Fruit fly (Drosophila melanogaster) whole organism, prepupa: ENCODE results near the gene eIF4EHP.

ENCODE experiments used
- CG10669 ChIP-seq: fragments of 200-800 bp; sonication (Bioruptor generic); optimal IDR thresholded peaks from 3 replicates; lab custom pipeline; 2018; ENCODE audit warnings: missing biosample characterization, mild to moderate bottlenecking, missing genetic modification characterization, moderate library complexity
- CG11294 ChIP-seq: fragments of 200-800 bp; sonication (Bioruptor generic); IDR thresholded peaks from 2 replicates; pipeline ENCODE4 v1.3.6; 2022; ENCODE audit warnings: missing biosample characterization, missing genetic modification characterization
- CG11902 ChIP-seq: fragments of 200-800 bp; sonication (Bioruptor generic); optimal IDR thresholded peaks from 3 replicates; lab custom pipeline; 2016; ENCODE audit warnings: missing biosample characterization, missing genetic modification characterization
- CG1621 ChIP-seq: fragments of 200-800 bp; sonication (Bioruptor generic); optimal IDR thresholded peaks from 3 replicates; lab custom pipeline; 2018; ENCODE audit warnings: missing biosample characterization, mild to moderate bottlenecking, missing genetic modification characterization
- CG3032 ChIP-seq: fragments of 200-800 bp; optimal IDR thresholded peaks from 2 replicates; lab custom pipeline; 2019; ENCODE audit warnings: missing biosample characterization, mild to moderate bottlenecking, missing genetic modification characterization, moderate library complexity
- CG31627 ChIP-seq: fragments of 200-800 bp; sonication (Bioruptor generic); optimal IDR thresholded peaks from 3 replicates; lab custom pipeline; 2016; ENCODE audit warnings: missing biosample characterization, missing genetic modification characterization
- CG32006 ChIP-seq: fragments of 200-800 bp; sonication (Bioruptor generic); optimal IDR thresholded peaks from 3 replicates; lab custom pipeline; 2017; ENCODE audit warnings: missing biosample characterization, mild to moderate bottlenecking, missing genetic modification characterization
- CG34406 ChIP-seq: fragments of 200-800 bp; sonication (Bioruptor generic); optimal IDR thresholded peaks from 3 replicates; lab custom pipeline; 2016; ENCODE audit warnings: missing biosample characterization, missing genetic modification characterization
- CG3919 ChIP-seq: fragments of 200-800 bp; sonication (Bioruptor generic); optimal IDR thresholded peaks from 3 replicates; lab custom pipeline; 2016; ENCODE audit warnings: missing biosample characterization, missing genetic modification characterization
- CG4318 ChIP-seq: fragments of 200-800 bp; sonication (Bioruptor generic); optimal IDR thresholded peaks from 3 replicates; lab custom pipeline; 2017; ENCODE audit warnings: missing biosample characterization, mild to moderate bottlenecking, missing genetic modification characterization
- CG6163 ChIP-seq: fragments of 200-800 bp; sonication (Bioruptor generic); IDR thresholded peaks from 3 replicates; pipeline ENCODE4 v1.3.6; 2022; ENCODE audit warnings: missing biosample characterization, missing genetic modification characterization
- CG6276 ChIP-seq: fragments of 200-800 bp; sonication (Bioruptor generic); optimal IDR thresholded peaks from 2 replicates; lab custom pipeline; 2017; ENCODE audit warnings: missing biosample characterization, mild to moderate bottlenecking, missing genetic modification characterization
- CG6792 ChIP-seq: fragments of 200-800 bp; sonication (Bioruptor generic); optimal IDR thresholded peaks from 3 replicates; lab custom pipeline; 2016; ENCODE audit warnings: missing biosample characterization, missing genetic modification characterization
- CG6808 ChIP-seq: fragments of 200-800 bp; sonication (Bioruptor generic); optimal IDR thresholded peaks from 3 replicates; lab custom pipeline; 2017; ENCODE audit warnings: missing biosample characterization, missing genetic modification characterization, mild to moderate bottlenecking, moderate library complexity, missing genetic modification reagents
- CG6854 ChIP-seq: fragments of 200-800 bp; sonication (Bioruptor generic); optimal IDR thresholded peaks from 2 replicates; lab custom pipeline; 2017; ENCODE audit warnings: missing biosample characterization, mild to moderate bottlenecking, missing genetic modification characterization
- CG7368 ChIP-seq: fragments of 200-800 bp; sonication (Bioruptor generic); optimal IDR thresholded peaks from 3 replicates; lab custom pipeline; 2016; ENCODE audit warnings: missing biosample characterization, missing genetic modification characterization
- CG8119 ChIP-seq: fragments of 200-800 bp; sonication (Bioruptor generic); IDR thresholded peaks from 3 replicates; pipeline ENCODE4 v1.3.6; 2022; ENCODE audit warnings: missing biosample characterization, missing genetic modification characterization
- CG8319 ChIP-seq: fragments of 200-800 bp; sonication (Bioruptor generic); optimal IDR thresholded peaks from 3 replicates; lab custom pipeline; 2016; ENCODE audit warnings: missing biosample characterization, missing genetic modification characterization
- CG9139 ChIP-seq: fragments of 200-800 bp; sonication (Bioruptor generic); optimal IDR thresholded peaks from 3 replicates; lab custom pipeline; 2017; ENCODE audit warnings: missing biosample characterization, mild to moderate bottlenecking, missing genetic modification characterization
- Ets21C ChIP-seq: fragments of 200-800 bp; sonication (Bioruptor generic); optimal IDR thresholded peaks from 3 replicates; lab custom pipeline; 2016; ENCODE audit warnings: missing biosample characterization, missing genetic modification characterization
- Hr38 ChIP-seq: sonication (Bioruptor generic); optimal IDR thresholded peaks from 2 replicates; lab custom pipeline; 2016; ENCODE audit warnings: missing biosample characterization, missing genetic modification characterization
- Hr39 ChIP-seq: fragments of 200-800 bp; sonication (Bioruptor generic); optimal IDR thresholded peaks from 2 replicates; lab custom pipeline; 2016; ENCODE audit warnings: missing biosample characterization, missing genetic modification characterization
- Hr4 ChIP-seq: fragments of 200-800 bp; sonication (Bioruptor generic); optimal IDR thresholded peaks from 3 replicates; lab custom pipeline; 2016; ENCODE audit warnings: missing biosample characterization, missing genetic modification characterization
- Lpt ChIP-seq: fragments of 200-800 bp; sonication (Bioruptor generic); optimal IDR thresholded peaks from 3 replicates; lab custom pipeline; 2016; ENCODE audit warnings: missing biosample characterization, missing genetic modification characterization
- Met ChIP-seq: fragments of 200-800 bp; sonication (Bioruptor generic); optimal IDR thresholded peaks from 3 replicates; lab custom pipeline; 2016; ENCODE audit warnings: missing biosample characterization, missing genetic modification characterization
- OdsH ChIP-seq: fragments of 200-800 bp; sonication (Bioruptor generic); optimal IDR thresholded peaks from 3 replicates; lab custom pipeline; 2016; ENCODE audit warnings: missing biosample characterization, missing genetic modification characterization
- Smox ChIP-seq: fragments of 200-800 bp; sonication (Bioruptor generic); optimal IDR thresholded peaks from 3 replicates; lab custom pipeline; 2016; ENCODE audit warnings: missing biosample characterization, missing genetic modification characterization
- Sox102F ChIP-seq: fragments of 200-800 bp; sonication (Bioruptor generic); optimal IDR thresholded peaks from 2 replicates; lab custom pipeline; 2016; ENCODE audit warnings: missing biosample characterization, mild to moderate bottlenecking, missing genetic modification characterization
- Sox14 ChIP-seq: fragments of 200-800 bp; sonication (Bioruptor generic); optimal IDR thresholded peaks from 3 replicates; lab custom pipeline; 2016; ENCODE audit warnings: missing biosample characterization, missing genetic modification characterization
- achi ChIP-seq: fragments of 200-800 bp; sonication (Bioruptor generic); optimal IDR thresholded peaks from 3 replicates; lab custom pipeline; 2016; ENCODE audit warnings: missing biosample characterization, missing genetic modification characterization
- cyc ChIP-seq: fragments of 200-800 bp; sonication (Bioruptor generic); optimal IDR thresholded peaks from 3 replicates; lab custom pipeline; 2016; ENCODE audit warnings: missing biosample characterization, missing genetic modification characterization
- esn ChIP-seq: fragments of 200-800 bp; sonication (Bioruptor generic); optimal IDR thresholded peaks from 2 replicates; lab custom pipeline; 2016; ENCODE audit warnings: missing biosample characterization, mild to moderate bottlenecking, missing genetic modification characterization, moderate library complexity
- fd59A ChIP-seq: fragments of 200-800 bp; sonication (Bioruptor generic); optimal IDR thresholded peaks from 2 replicates; lab custom pipeline; 2017; ENCODE audit warnings: missing biosample characterization, mild to moderate bottlenecking, missing genetic modification characterization, missing genetic modification reagents
- fd85E ChIP-seq: fragments of 200-800 bp; sonication (Bioruptor generic); optimal IDR thresholded peaks from 3 replicates; lab custom pipeline; 2016; ENCODE audit warnings: missing biosample characterization, missing genetic modification characterization
- fkh ChIP-seq: fragments of 200-800 bp; sonication (Bioruptor generic); optimal IDR thresholded peaks from 3 replicates; lab custom pipeline; 2017; ENCODE audit warnings: missing biosample characterization, mild to moderate bottlenecking, missing genetic modification characterization, moderate library complexity
- lz ChIP-seq: fragments of 200-800 bp; sonication (Bioruptor generic); optimal IDR thresholded peaks from 3 replicates; lab custom pipeline; 2016; ENCODE audit warnings: missing biosample characterization, missing genetic modification characterization
- net ChIP-seq: fragments of 200-800 bp; sonication (Bioruptor generic); optimal IDR thresholded peaks from 3 replicates; lab custom pipeline; 2016; ENCODE audit warnings: missing biosample characterization, missing genetic modification characterization
- pdm3 ChIP-seq: fragments of 200-800 bp; sonication (Bioruptor generic); optimal IDR thresholded peaks from 3 replicates; lab custom pipeline; 2016; ENCODE audit warnings: missing biosample characterization, missing genetic modification characterization
- salr ChIP-seq, 2 experiments: fragments of 200-800 bp; sonication (Bioruptor generic); optimal IDR thresholded peaks; 3 replicates each; lab custom pipeline; 2016 to 2018; ENCODE audit warnings: missing biosample characterization in 2 of 2, missing genetic modification characterization in 2 of 2, mild to moderate bottlenecking in 1 of 2
- spab ChIP-seq: fragments of 200-800 bp; sonication (Bioruptor generic); optimal IDR thresholded peaks from 2 replicates; lab custom pipeline; 2017; ENCODE audit warnings: missing biosample characterization, mild to moderate bottlenecking, missing genetic modification characterization, missing genetic modification reagents
- ss ChIP-seq, 2 experiments: fragments of 200-800 bp; sonication (Bioruptor generic); optimal IDR thresholded peaks; 2 replicates in 1 of 2; 3 replicates in 1 of 2; lab custom pipeline; 2017 to 2018; ENCODE audit warnings: mild to moderate bottlenecking in 2 of 2, missing biosample characterization in 2 of 2, missing genetic modification characterization in 2 of 2, moderate library complexity in 1 of 2
- svp ChIP-seq: fragments of 200-800 bp; sonication (Bioruptor generic); peaks from one replicate; lab custom pipeline; 2016; ENCODE audit warnings: missing biosample characterization, missing genetic modification characterization

eIF4EHP gene

dm6 chr3R:24037538-24038265 lies 71.1 kb downstream of the eIF4EHP start, which contains the start of gene spas (continued):
- peak; percentile 74 for TF ChIP-seq CG11902 (GFP tag; lab: Kevin White, UChicago)
- peak in 1 of 2 experiments; percentile 46 for TF ChIP-seq salr (GFP tag; optimal IDR thresholded peaks at IDR 0.05; lab: Kevin White, UChicago)
- TF ChIP-seq fd85E (GFP tag; lab: Kevin White, UChicago) = no peak
- TF ChIP-seq Smox (GFP tag; lab: Kevin White, UChicago) = no peak
- TF ChIP-seq CG6163 (GFP tag; lab: Robert Waterston, UW) = peak; percentile 70
- peak in 1 of 2 experiments; percentile 20 for TF ChIP-seq ss (GFP tag; optimal IDR thresholded peaks at IDR 0.05; lab: Kevin White, UChicago)
- peak; percentile 62 for TF ChIP-seq Ets21C (GFP tag; lab: Kevin White, UChicago)
- TF ChIP-seq OdsH = peak; percentile 69
- TF ChIP-seq CG11294 = peak; percentile 22; the same call in 1 of the 2 replicates

- peak; percentile 2 for TF ChIP-seq lz
- TF ChIP-seq fkh (GFP tag; lab: Kevin White, UChicago) = peak; percentile 98
- TF ChIP-seq CG31627 = peak; percentile 30
- peak; percentile 9 for TF ChIP-seq Hr4 (GFP tag; lab: Kevin White, UChicago)
- no peak for TF ChIP-seq achi (GFP tag; lab: Kevin White, UChicago)
- peak; percentile 1 for TF ChIP-seq Smox (GFP tag; lab: Kevin White, UChicago)
- no peak for TF ChIP-seq CG3919 (GFP tag; lab: Kevin White, UChicago)
- peak; percentile 11 for TF ChIP-seq Hr39 (GFP tag; lab: Kevin White, UChicago)
- peak; percentile 1 for TF ChIP-seq CG3032 (tag; lab: Kevin White, UChicago)
- peak; percentile 87 for TF ChIP-seq Sox14 (GFP tag; lab: Kevin White, UChicago)
- TF ChIP-seq cyc (GFP tag; lab: Kevin White, UChicago) = peak; percentile 3
- TF ChIP-seq Met = peak; percentile 49
- TF ChIP-seq svp = no peak
These were observed 76.8 kb downstream of the eIF4EHP start, which contains the start of the genes KrT95D and Mettl3 for dm6 chr3R:24031825-24032523. KrT95D (minus strand) TSS chr3R:24031827. Mettl3 (plus strand) TSS chr3R:24032157.

- peak; percentile 51 for TF ChIP-seq CG3919 (GFP tag; lab: Kevin White, UChicago)
- no peak for TF ChIP-seq CG7368 (GFP tag; lab: Kevin White, UChicago)
- peak; percentile 54 for TF ChIP-seq CG6276
- peak; percentile 6 for TF ChIP-seq Sox102F (GFP tag; lab: Kevin White, UChicago)
- TF ChIP-seq CG34406 (GFP tag; lab: Kevin White, UChicago) = peak; percentile 12
- TF ChIP-seq Hr39 (GFP tag; lab: Kevin White, UChicago) = peak; percentile 13
- TF ChIP-seq CG6808 (GFP tag; lab: Kevin White, UChicago) = peak; percentile 32
- no peak for TF ChIP-seq Ets21C (GFP tag; lab: Kevin White, UChicago)
- TF ChIP-seq net = peak; percentile 64
- TF ChIP-seq lz = no peak
- TF ChIP-seq CG8119 = peak; percentile 48
- no peak for TF ChIP-seq CG8319 (GFP tag; lab: Kevin White, UChicago)
- peak; percentile 64 for TF ChIP-seq CG6854 (GFP tag; lab: Kevin White, UChicago)
- TF ChIP-seq spab = peak; percentile 5
- TF ChIP-seq fd59A = no peak
- TF ChIP-seq CG9139 (GFP tag; lab: Kevin White, UChicago) = peak; percentile 18
- TF ChIP-seq CG4318 (GFP tag; lab: Kevin White, UChicago) = no peak
- TF ChIP-seq Hr38 (GFP tag; lab: Kevin White, UChicago) = no peak
- no peak for TF ChIP-seq pdm3 (GFP tag; lab: Kevin White, UChicago)
- peak; percentile 13 for TF ChIP-seq CG1621
- no peak; the same call in 2 of the 3 replicates for TF ChIP-seq CG6163 (GFP tag; lab: Robert Waterston, UW)
- peak; percentile 12 for TF ChIP-seq CG3032 (tag; lab: Kevin White, UChicago)
- peak; percentile 18 for TF ChIP-seq CG10669 (GFP tag; lab: Kevin White, UChicago)
- TF ChIP-seq CG31627 = peak; percentile 16
- TF ChIP-seq ss (GFP tag; optimal IDR thresholded peaks at IDR 0.05; lab: Kevin White, UChicago) = peak; percentile 55 to 58
- peak; percentile 34 for TF ChIP-seq CG32006 (GFP tag; lab: Kevin White, UChicago)
- TF ChIP-seq fd85E (GFP tag; lab: Kevin White, UChicago) = peak; percentile 36
- TF ChIP-seq Lpt (GFP tag; lab: Kevin White, UChicago) = no peak
- peak; percentile 29 for TF ChIP-seq CG6792 (GFP tag; lab: Kevin White, UChicago)
- TF ChIP-seq esn (GFP tag; lab: Kevin White, UChicago) = peak; percentile 29
- peak; percentile 50 for TF ChIP-seq Sox14 (GFP tag; lab: Kevin White, UChicago)
These were observed 77.5 kb downstream of the eIF4EHP start for dm6 chr3R:24031019-24031824.
